Fruit fly (Drosophila melanogaster) whole organism, embryonic: Measurements from ENCODE around the gene CG13126.
A peak's percentile ranks its signal among the peaks of the same experiment; 100 is the strongest.

Source experiments
- BtbVII ChIP-seq: fragments of 200-800 bp; sonication (Bioruptor generic); optimal IDR thresholded peaks from 3 replicates; lab custom pipeline; 2017; ENCODE audit warnings: missing biosample characterization, mild to moderate bottlenecking, missing genetic modification characterization
- CG11560 ChIP-seq: fragments of 200-800 bp; sonication (Bioruptor generic); IDR thresholded peaks from 3 replicates; pipeline ENCODE4 v1.3.6; 2022; ENCODE audit warnings: missing biosample characterization, missing genetic modification characterization
- CG12155 ChIP-seq: fragments of 200-800 bp; sonication (Bioruptor generic); optimal IDR thresholded peaks from 3 replicates; lab custom pipeline; 2016; ENCODE audit warnings: missing biosample characterization, missing genetic modification characterization
- CG12299 ChIP-seq: fragments of 200-800 bp; sonication (Bioruptor generic); optimal IDR thresholded peaks from 2 replicates; lab custom pipeline; 2018; ENCODE audit warnings: missing biosample characterization, mild to moderate bottlenecking, missing genetic modification characterization
- CG17568 ChIP-seq: fragments of 200-800 bp; sonication (Bioruptor generic); optimal IDR thresholded peaks from 2 replicates; lab custom pipeline; 2018; ENCODE audit warnings: missing biosample characterization, mild to moderate bottlenecking, missing genetic modification characterization, moderate library complexity
- CG6654 ChIP-seq: fragments of 200-800 bp; sonication (Bioruptor generic); optimal IDR thresholded peaks from 2 replicates; lab custom pipeline; 2017; ENCODE audit warnings: missing biosample characterization, mild to moderate bottlenecking, missing genetic modification characterization
- CG7987 ChIP-seq: fragments of 200-800 bp; sonication (Bioruptor generic); optimal IDR thresholded peaks from 2 replicates; lab custom pipeline; 2018; ENCODE audit warnings: missing biosample characterization, mild to moderate bottlenecking, missing genetic modification characterization, moderate library complexity
- NC2α ChIP-seq: fragments of 200-800 bp; sonication (Bioruptor generic); optimal IDR thresholded peaks from 2 replicates; lab custom pipeline; 2016; ENCODE audit warnings: missing biosample characterization, missing genetic modification characterization
- bbx ChIP-seq: fragments of 200-800 bp; sonication (Bioruptor generic); IDR thresholded peaks from 2 replicates; pipeline ENCODE4 v1.3.6; 2022; ENCODE audit warnings: missing biosample characterization, missing genetic modification characterization; ENCODE audit not compliant: partially characterized antibody
- her ChIP-seq: fragments of 200-800 bp; sonication (Bioruptor generic); optimal IDR thresholded peaks from 2 replicates; lab custom pipeline; 2016; ENCODE audit warnings: missing biosample characterization, missing genetic modification characterization
- toy ChIP-seq: fragments of 200-800 bp; sonication (Bioruptor generic); IDR thresholded peaks from 2 replicates; pipeline ENCODE4 v1.3.6; 2022; ENCODE audit warnings: missing biosample characterization, missing genetic modification characterization
- zen2 ChIP-seq: fragments of 200-800 bp; sonication (Bioruptor generic); IDR thresholded peaks from 3 replicates; pipeline ENCODE4 v1.3.6; 2022; ENCODE audit warnings: missing biosample characterization, missing genetic modification characterization; ENCODE audit not compliant: partially characterized antibody

DNA sequence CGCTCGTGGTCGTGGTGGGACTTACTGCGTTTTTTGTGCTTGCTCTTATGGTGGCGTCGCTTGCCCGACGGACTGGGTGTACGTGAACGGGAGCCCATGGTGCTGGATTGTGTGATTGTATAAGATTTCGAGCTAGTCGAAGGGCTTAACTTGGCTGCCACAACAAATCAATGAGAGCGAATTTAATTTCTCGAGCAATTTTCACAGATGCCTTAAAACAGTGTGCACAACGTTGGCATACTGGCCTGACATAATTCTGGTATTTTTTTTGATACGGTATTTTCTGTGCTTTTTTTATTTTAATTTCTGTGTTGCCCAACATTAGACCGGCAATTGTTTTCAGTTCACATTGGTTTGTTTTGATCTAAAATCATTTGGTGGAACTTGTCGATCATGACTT, 16.1 kb downstream of the CG13126 start, which contains the start of gene Arglu1:
- TF ChIP-seq zen2 (GFP tag; lab: Robert Waterston, UW) (0 out of 3 replicates have a peak, but pooled peaks have one; percentile 23), CG12155 (GFP tag; lab: Kevin White, UChicago) (no peak), BtbVII (GFP tag; lab: Kevin White, UChicago) (no peak), CG7987 (GFP tag; lab: Kevin White, UChicago) (no peak), CG17568 (GFP tag; lab: Kevin White, UChicago) (no peak), toy (no peak), CG12299 (no peak), CG6654 (no peak), her (GFP tag; lab: Kevin White, UChicago) (no peak), NC2α (GFP tag; lab: Kevin White, UChicago) (no peak), CG11560 (tag; lab: Robert Waterston, UW) (no peak), bbx (GFP tag; lab: Robert Waterston, UW) (no peak)
